Fruit fly (Drosophila melanogaster) Kc167 (cell line): Measurements from ENCODE around the gene CG13712.

Experiments
- Myc ChIP-seq: fragments of >200 bp; optimal IDR thresholded peaks from 2 replicates; lab custom pipeline; 2017; ENCODE audit warnings: missing external identifiers
- Sin3A ChIP-seq: fragments of >200 bp; optimal IDR thresholded peaks from 2 replicates; lab custom pipeline; 2018; ENCODE audit warnings: missing external identifiers
- h ChIP-seq: fragments of >200 bp; optimal IDR thresholded peaks from 3 replicates; lab custom pipeline; 2018; ENCODE audit warnings: missing external identifiers
- insv ChIP-seq: fragments of >200 bp; optimal IDR thresholded peaks from 3 replicates; lab custom pipeline; 2018; ENCODE audit warnings: missing external identifiers
- psq ChIP-seq: fragments of >200 bp; optimal IDR thresholded peaks from 2 replicates; lab custom pipeline; 2017; ENCODE audit warnings: missing external identifiers
- ttk ChIP-seq: sonication (Bioruptor generic); optimal IDR thresholded peaks from 2 replicates; lab custom pipeline; 2017; ENCODE audit warnings: missing external identifiers

DNA sequence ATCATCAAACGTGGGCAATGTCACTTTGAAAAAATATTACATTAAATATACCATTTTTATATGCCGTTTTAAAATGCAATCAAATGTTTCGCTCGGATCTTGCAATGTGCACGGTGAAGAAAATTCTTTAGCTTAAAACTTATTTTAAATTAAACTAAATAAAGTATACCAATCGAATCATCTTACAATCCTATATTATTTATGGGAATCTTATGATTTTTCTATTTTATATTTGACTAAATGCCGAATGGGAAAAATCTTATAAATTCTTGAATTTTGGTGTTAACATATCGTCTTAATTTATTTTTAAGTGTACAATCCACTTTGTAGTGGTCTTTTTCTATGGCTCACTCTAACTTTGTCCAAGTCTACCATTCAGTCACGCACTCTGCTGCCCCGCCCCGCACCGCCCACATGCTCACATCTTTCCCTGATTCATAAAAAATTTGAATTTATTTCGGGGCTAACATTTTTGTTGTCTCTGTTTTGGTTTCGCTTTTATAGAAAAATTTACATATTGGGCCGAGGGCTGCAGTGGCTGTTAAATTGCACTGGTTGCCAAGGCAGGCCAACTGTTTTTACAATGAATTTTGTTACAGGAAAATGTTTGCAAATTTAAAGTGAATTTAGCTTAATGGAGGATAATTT lies 10.9 kb upstream of the CG13712 start:
- TF ChIP-seq insv (lab: Kevin White, UChicago) (no peak), Myc (lab: Kevin White, UChicago) (no peak), psq (lab: Kevin White, UChicago) (no peak), h (lab: Kevin White, UChicago) (no peak), ttk (no peak), Sin3A (lab: Kevin White, UChicago) (no peak)
